Fruit fly (Drosophila melanogaster): ENCODE data around the gene Tsp3A.

The Tsp3A gene

dm6 chrX:2635075-2635643 lies 15.6 kb upstream of the Tsp3A start (continued):
- TF ChIP-seq schlank (tag; optimal IDR thresholded peaks at IDR 0.05): no peak
- no peak for TF ChIP-seq gfzf (GFP tag; optimal IDR thresholded peaks at IDR 0.05)
- TF ChIP-seq CG10209 (GFP tag; optimal IDR thresholded peaks at IDR 0.05): peak; percentile 9
- peak; percentile 11 for TF ChIP-seq Hsf (GFP tag; optimal IDR thresholded peaks at IDR 0.05)
- no peak for TF ChIP-seq Elba2 (GFP tag; optimal IDR thresholded peaks at IDR 0.05)
- TF ChIP-seq CG7839 (tag; optimal IDR thresholded peaks at IDR 0.05): no peak
- no peak for TF ChIP-seq so (GFP tag; IDR thresholded peaks at IDR 0.05)
- no peak for TF ChIP-seq eve (GFP tag; optimal IDR thresholded peaks at IDR 0.05)
- peak; percentile 18 for TF ChIP-seq CG13775 (GFP tag; optimal IDR thresholded peaks at IDR 0.05)
- TF ChIP-seq CG5245 (GFP tag; optimal IDR thresholded peaks at IDR 0.05): no peak
- TF ChIP-seq Abd-B (GFP tag; optimal IDR thresholded peaks at IDR 0.05): no peak
- no peak for TF ChIP-seq lov (optimal IDR thresholded peaks at IDR 0.05)
- TF ChIP-seq lov (GFP tag; IDR thresholded peaks at IDR 0.05): no peak
- TF ChIP-seq CG17359 (tag; optimal IDR thresholded peaks at IDR 0.05): peak; percentile 32
- TF ChIP-seq br (optimal IDR thresholded peaks at IDR 0.05): no peak
- TF ChIP-seq Scr (GFP tag; IDR thresholded peaks at IDR 0.05; ENCODE audit: partially characterized antibody): no peak
- TF ChIP-seq CG30431 (GFP tag; optimal IDR thresholded peaks at IDR 0.05): no peak
- no peak for TF ChIP-seq knrl (GFP tag; IDR thresholded peaks at IDR 0.05; ENCODE audit: partially characterized antibody)
- no peak for TF ChIP-seq ems (GFP tag; optimal IDR thresholded peaks at IDR 0.05)
- no peak for TF ChIP-seq nmo (GFP tag; optimal IDR thresholded peaks at IDR 0.05)
- TF ChIP-seq Usf (GFP tag; optimal IDR thresholded peaks at IDR 0.05): no peak
- no peak for TF ChIP-seq pho (GFP tag; optimal IDR thresholded peaks at IDR 0.05)
- no peak for TF ChIP-seq Hmx (GFP tag; optimal IDR thresholded peaks at IDR 0.05)
- TF ChIP-seq onecut (GFP tag; IDR thresholded peaks at IDR 0.05): no peak
- no peak for TF ChIP-seq ab (GFP tag; optimal IDR thresholded peaks at IDR 0.05)
- TF ChIP-seq fd102C (GFP tag; optimal IDR thresholded peaks at IDR 0.05): no peak
- no peak for TF ChIP-seq zf30C (GFP tag; optimal IDR thresholded peaks at IDR 0.05)
- no peak for TF ChIP-seq CG17186 (GFP tag; optimal IDR thresholded peaks at IDR 0.05)
- no peak for TF ChIP-seq GATAe (GFP tag; conservative IDR thresholded peaks at IDR 0.05)
- no peak for TF ChIP-seq nerfin-1 (tag; optimal IDR thresholded peaks at IDR 0.05)
- TF ChIP-seq CG7963 (GFP tag; IDR thresholded peaks at IDR 0.05; ENCODE audit: partially characterized antibody): no peak
- TF ChIP-seq CG12155 (GFP tag; optimal IDR thresholded peaks at IDR 0.05): no peak
- TF ChIP-seq Vsx1 (GFP tag; optimal IDR thresholded peaks at IDR 0.05): no peak

- TF ChIP-seq peb (GFP tag; IDR thresholded peaks at IDR 0.05): no peak
- no peak for TF ChIP-seq Dip3 (GFP tag; optimal IDR thresholded peaks at IDR 0.05)
- peak; percentile 77 for TF ChIP-seq Med (GFP tag)
- peak; percentile 37 for TF ChIP-seq CG10267 (tag; optimal IDR thresholded peaks at IDR 0.05)
- peak; percentile 65 for TF ChIP-seq YL-1 (GFP tag; optimal IDR thresholded peaks at IDR 0.05)
- peak; percentile 51 for TF ChIP-seq Dp (GFP tag; optimal IDR thresholded peaks at IDR 0.05)
- TF ChIP-seq Lpt (GFP tag; optimal IDR thresholded peaks at IDR 0.05): no peak
- TF ChIP-seq CG4707 (GFP tag; optimal IDR thresholded peaks at IDR 0.05): no peak
- no peak for TF ChIP-seq klu (GFP tag; IDR thresholded peaks at IDR 0.05)
- no peak for TF ChIP-seq CG7745 (tag; optimal IDR thresholded peaks at IDR 0.05)
- peak; percentile 26 for TF ChIP-seq CG17186 (GFP tag; optimal IDR thresholded peaks at IDR 0.05)
- TF ChIP-seq Jarid2 (GFP tag; optimal IDR thresholded peaks at IDR 0.05): no peak
- TF ChIP-seq Dll (GFP tag; IDR thresholded peaks at IDR 0.05; ENCODE audit: partially characterized antibody): no peak
- TF ChIP-seq CG10147 (GFP tag; optimal IDR thresholded peaks at IDR 0.05): no peak
- no peak for TF ChIP-seq ttk (GFP tag; IDR thresholded peaks at IDR 0.05)
- no peak for TF ChIP-seq CG7839 (tag; optimal IDR thresholded peaks at IDR 0.05)
- peak; percentile 73 for TF ChIP-seq MESR4 (GFP tag; optimal IDR thresholded peaks at IDR 0.05)
- TF ChIP-seq Antp (GFP tag; optimal IDR thresholded peaks at IDR 0.05): no peak
- TF ChIP-seq unc-4 (GFP tag; IDR thresholded peaks at IDR 0.05; ENCODE audit: partially characterized antibody): peak; percentile 29; the same call in 1 of the 2 replicates
These were observed 14.6 kb upstream of the Tsp3A start, which contains the start of gene sgg for dm6 chrX:2633847-2634776. Gene sgg (plus strand): TSS chrX:2633952.
